Fruit fly (Drosophila melanogaster): Measurements from ENCODE around the gene CG31769.

Gene CG31769

DNA sequence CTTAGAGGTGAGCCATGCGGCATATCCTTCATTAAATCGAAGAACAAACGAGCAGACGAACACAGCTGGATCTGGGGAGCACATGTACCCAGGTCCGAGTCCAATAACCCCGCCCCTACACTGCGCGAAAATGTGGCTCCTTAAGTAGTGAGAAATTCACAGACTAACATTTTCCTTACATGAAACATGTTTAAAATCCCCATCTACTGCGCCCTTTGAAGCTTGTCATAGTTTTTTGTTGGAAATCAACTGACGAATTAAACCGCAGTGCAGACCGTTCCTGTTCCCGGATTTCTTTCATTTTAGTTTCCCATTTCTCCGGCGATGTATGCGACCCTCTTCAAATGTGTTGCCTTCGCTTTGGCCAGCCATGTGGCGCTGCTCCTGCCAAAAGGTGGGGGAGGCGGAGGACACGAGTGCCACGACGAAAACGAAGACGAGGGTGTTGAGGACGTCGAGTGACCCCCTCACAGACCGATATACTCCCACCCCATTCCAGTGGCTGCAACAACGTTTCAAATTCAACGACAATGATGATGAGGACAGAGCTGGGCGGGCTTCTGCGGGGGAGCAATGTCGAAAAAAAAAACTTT lies 12.3 kb upstream of the CG31769 start (continued):
- peak; percentile 61 for TF ChIP-seq CG5180 (GFP tag; optimal IDR thresholded peaks at IDR 0.05)
- peak; percentile 32; the same call in 1 of the 2 replicates for TF ChIP-seq CG31224 (GFP tag; IDR thresholded peaks at IDR 0.05)
- no peak for TF ChIP-seq BEAF-32 (GFP tag; optimal IDR thresholded peaks at IDR 0.05)
- peak; percentile 53 for TF ChIP-seq CG1603 (tag; optimal IDR thresholded peaks at IDR 0.05)
- peak; percentile 68 for TF ChIP-seq CG10366 (GFP tag; IDR thresholded peaks at IDR 0.05)
- TF ChIP-seq Hsf (GFP tag; optimal IDR thresholded peaks at IDR 0.05): peak; percentile 21
- TF ChIP-seq CG6654 (GFP tag; optimal IDR thresholded peaks at IDR 0.05): peak; percentile 13
- TF ChIP-seq jumu (GFP tag; optimal IDR thresholded peaks at IDR 0.05): peak; percentile 28
- TF ChIP-seq insv (GFP tag; optimal IDR thresholded peaks at IDR 0.05): no peak
- 0 out of 2 replicates have a peak, but pooled peaks have one; percentile 32 for TF ChIP-seq dati (GFP tag; IDR thresholded peaks at IDR 0.05)
- TF ChIP-seq CG1024 (GFP tag; IDR thresholded peaks at IDR 0.05): peak; percentile 50; the same call in 1 of the 2 replicates
- TF ChIP-seq CG10147 (GFP tag; optimal IDR thresholded peaks at IDR 0.05): peak; percentile 9
- no peak for TF ChIP-seq dm (GFP tag; optimal IDR thresholded peaks at IDR 0.05)
- TF ChIP-seq CTCF (GFP tag; optimal IDR thresholded peaks at IDR 0.05): peak; percentile 15
- TF ChIP-seq gt (GFP tag; IDR thresholded peaks at IDR 0.05): no peak
- TF ChIP-seq CG14441 (GFP tag; IDR thresholded peaks at IDR 0.05): peak; percentile 72
- peak; percentile 77; the same call in 1 of the 2 replicates for TF ChIP-seq Xrp1 (GFP tag; IDR thresholded peaks at IDR 0.05)
- TF ChIP-seq HLH3B (GFP tag; IDR thresholded peaks at IDR 0.05): peak; percentile 80
- TF ChIP-seq Lim3 (GFP tag; IDR thresholded peaks at IDR 0.05): peak; percentile 40; the same call in 1 of the 2 replicates
- no peak for TF ChIP-seq Dref (GFP tag; IDR thresholded peaks at IDR 0.05)
- TF ChIP-seq Side (GFP tag; optimal IDR thresholded peaks at IDR 0.05): peak; percentile 42
- TF ChIP-seq CG10979 (tag; optimal IDR thresholded peaks at IDR 0.05): peak; percentile 72
- peak; percentile 34 for TF ChIP-seq bab2 (GFP tag; optimal IDR thresholded peaks at IDR 0.05)
- peak; percentile 63 for TF ChIP-seq esg (GFP tag; conservative IDR thresholded peaks at IDR 0.05)
- peak; percentile 28; the same call in 1 of the 2 replicates for TF ChIP-seq CG10959 (GFP tag; IDR thresholded peaks at IDR 0.05)
- TF ChIP-seq Drgx (GFP tag; IDR thresholded peaks at IDR 0.05): no peak
- peak; percentile 50 for TF ChIP-seq PHDP (tag; optimal IDR thresholded peaks at IDR 0.05)
- TF ChIP-seq Hey (tag; optimal IDR thresholded peaks at IDR 0.05): peak; percentile 30
- TF ChIP-seq tna (GFP tag; IDR thresholded peaks at IDR 0.05; ENCODE audit: partially characterized antibody): no peak
- TF ChIP-seq CG15011 (GFP tag; optimal IDR thresholded peaks at IDR 0.05): peak; percentile 31
- TF ChIP-seq CG15514 (GFP tag; optimal IDR thresholded peaks at IDR 0.05): peak; percentile 55
- TF ChIP-seq HLH54F (GFP tag; optimal IDR thresholded peaks at IDR 0.05): peak; percentile 40
- TF ChIP-seq Nf-YB (GFP tag; optimal IDR thresholded peaks at IDR 0.05): peak; percentile 3
- no peak for TF ChIP-seq chinmo (GFP tag; IDR thresholded peaks at IDR 0.05; ENCODE audit: partially characterized antibody)
- TF ChIP-seq CG4360 (GFP tag; IDR thresholded peaks at IDR 0.05): no peak
- TF ChIP-seq CG17802 (tag; optimal IDR thresholded peaks at IDR 0.05): peak; percentile 56
- TF ChIP-seq HLH4C (GFP tag; IDR thresholded peaks at IDR 0.05; ENCODE audit: partially characterized antibody): no peak
- TF ChIP-seq CG6791 (GFP tag; IDR thresholded peaks at IDR 0.05; ENCODE audit: partially characterized antibody): no peak
- peak; percentile 59 for TF ChIP-seq CG9932 (GFP tag; IDR thresholded peaks at IDR 0.05)
- peak; percentile 56 for TF ChIP-seq CG17385 (GFP tag; optimal IDR thresholded peaks at IDR 0.05)
- TF ChIP-seq Dp (GFP tag; optimal IDR thresholded peaks at IDR 0.05): no peak
- TF ChIP-seq lab (GFP tag; optimal IDR thresholded peaks at IDR 0.05): peak; percentile 88
- peak; percentile 1 for TF ChIP-seq CG8359 (GFP tag; optimal IDR thresholded peaks at IDR 0.05; ENCODE audit: borderline replicate concordance)
- peak; percentile 74 for TF ChIP-seq CG11504 (tag; optimal IDR thresholded peaks at IDR 0.05)
- peak; percentile 43 for TF ChIP-seq az2 (GFP tag; optimal IDR thresholded peaks at IDR 0.05)
- TF ChIP-seq Aef1 (GFP tag; IDR thresholded peaks at IDR 0.05): peak; percentile 64
- TF ChIP-seq CG9215 (GFP tag; IDR thresholded peaks at IDR 0.05): peak; percentile 40
- no peak for TF ChIP-seq CG14965 (GFP tag; optimal IDR thresholded peaks at IDR 0.05; ENCODE audit: borderline replicate concordance)
- peak; percentile 46 for TF ChIP-seq CG12219 (GFP tag; optimal IDR thresholded peaks at IDR 0.05)
- peak; percentile 31 for TF ChIP-seq Hr3 (GFP tag; optimal IDR thresholded peaks at IDR 0.05)

Measured in whole organism, embryonic.